Fruit fly (Drosophila melanogaster) whole organism, adult: ENCODE measurements around the gene CG10479.

Experiments used
- CG33017 ChIP-seq: fragments of 200-800 bp; sonication (Bioruptor generic); optimal IDR thresholded peaks from 2 replicates; lab custom pipeline; 2018; ENCODE audit warnings: missing biosample characterization, mild to moderate bottlenecking, missing genetic modification characterization, moderate library complexity
- CG7101 ChIP-seq: fragments of 200-800 bp; sonication (Bioruptor generic); optimal IDR thresholded peaks from 2 replicates; lab custom pipeline; 2018; ENCODE audit warnings: missing biosample characterization, mild to moderate bottlenecking, missing genetic modification characterization, moderate library complexity
- cic ChIP-seq: fragments of 200-800 bp; sonication (Bioruptor generic); optimal IDR thresholded peaks from 2 replicates; lab custom pipeline; 2017; ENCODE audit warnings: missing biosample characterization, mild to moderate bottlenecking, missing genetic modification characterization, moderate library complexity
- kay ChIP-seq: fragments of 200-800 bp; sonication (Bioruptor generic); peaks from one replicate; lab custom pipeline; 2016; ENCODE audit warnings: missing biosample characterization, missing genetic modification characterization, borderline replicate concordance

DNA sequence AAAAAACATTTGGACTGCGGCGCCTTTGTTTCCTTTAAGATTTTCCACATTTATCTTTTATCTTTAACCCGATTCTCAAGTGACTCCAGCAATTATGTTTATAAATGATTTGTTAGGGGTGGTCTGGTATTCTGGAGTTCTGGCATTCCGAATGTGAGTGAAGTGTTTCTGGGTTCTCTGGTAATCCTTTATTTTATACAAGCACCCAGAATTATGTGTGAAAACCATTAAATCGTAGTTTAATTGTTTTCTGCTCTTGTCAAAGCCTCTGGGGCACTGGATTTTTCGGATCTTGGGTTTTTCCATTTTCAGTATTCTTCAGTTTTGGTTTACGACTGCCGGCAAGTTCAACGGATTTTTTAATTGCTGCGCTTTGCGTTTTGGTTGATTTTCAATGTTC lies 3.7 kb upstream of the CG10479 start:
- no peak for TF ChIP-seq cic (GFP tag; lab: Kevin White, UChicago)
- no peak for TF ChIP-seq CG33017 (tag; lab: Kevin White, UChicago)
- no peak for TF ChIP-seq kay (GFP tag; lab: Kevin White, UChicago)
- no peak for TF ChIP-seq CG7101
